Fruit fly (Drosophila melanogaster) whole organism, embryonic: Measurements from ENCODE around the gene CG16854.

Experiments
- Antp ChIP-seq: fragments of 200-800 bp; sonication (Bioruptor generic); optimal IDR thresholded peaks from 3 replicates; lab custom pipeline; 2016; ENCODE audit warnings: missing biosample characterization, missing genetic modification characterization
- Asciz ChIP-seq: fragments of 200-800 bp; sonication (Bioruptor generic); optimal IDR thresholded peaks from 2 replicates; lab custom pipeline; 2017; ENCODE audit warnings: missing biosample characterization, mild to moderate bottlenecking, missing genetic modification characterization, missing genetic modification reagents
- Atf-2 ChIP-seq: fragments of 200-800 bp; sonication (Bioruptor generic); optimal IDR thresholded peaks from 2 replicates; lab custom pipeline; 2016; ENCODE audit warnings: missing biosample characterization, missing genetic modification characterization
- C15 ChIP-seq: fragments of 200-800 bp; sonication (Bioruptor generic); IDR thresholded peaks from 3 replicates; pipeline ENCODE4 v1.3.6; 2022; ENCODE audit warnings: missing biosample characterization, missing genetic modification characterization
- CG12104 ChIP-seq: fragments of 200-800 bp; sonication (Bioruptor generic); optimal IDR thresholded peaks from 3 replicates; lab custom pipeline; 2016; ENCODE audit warnings: missing biosample characterization, missing genetic modification characterization
- CG12236 ChIP-seq: fragments of 200-800 bp; sonication (Bioruptor generic); optimal IDR thresholded peaks from 2 replicates; lab custom pipeline; 2016; ENCODE audit warnings: missing biosample characterization, missing genetic modification characterization
- CG17328 ChIP-seq: fragments of 200-800 bp; sonication (Bioruptor generic); IDR thresholded peaks from 2 replicates; pipeline ENCODE4 v1.3.6; 2022; ENCODE audit warnings: missing biosample characterization, missing genetic modification characterization
- CG2712 ChIP-seq: fragments of 200-800 bp; optimal IDR thresholded peaks from 3 replicates; lab custom pipeline; 2019; ENCODE audit warnings: missing biosample characterization, mild to moderate bottlenecking, missing genetic modification characterization, moderate library complexity
- CG2875 ChIP-seq: fragments of 200-800 bp; sonication (Bioruptor generic); optimal IDR thresholded peaks from 2 replicates; lab custom pipeline; 2017; ENCODE audit warnings: missing biosample characterization, mild to moderate bottlenecking, missing genetic modification characterization, missing genetic modification reagents
- CG3065 ChIP-seq: fragments of 200-800 bp; sonication (Bioruptor generic); optimal IDR thresholded peaks from 2 replicates; lab custom pipeline; 2016; ENCODE audit warnings: missing biosample characterization, missing genetic modification characterization
- CG31224 ChIP-seq: fragments of 200-800 bp; sonication (Bioruptor generic); IDR thresholded peaks from 2 replicates; pipeline ENCODE4 v1.3.6; 2022; ENCODE audit warnings: missing biosample characterization, missing genetic modification characterization
- CG31388 ChIP-seq: fragments of 200-800 bp; sonication (Bioruptor generic); optimal IDR thresholded peaks from 2 replicates; lab custom pipeline; 2016; ENCODE audit warnings: missing biosample characterization, missing genetic modification characterization
- CG4360 ChIP-seq: fragments of 200-800 bp; sonication (Bioruptor generic); IDR thresholded peaks from 2 replicates; pipeline ENCODE4 v1.3.6; 2022; ENCODE audit warnings: missing biosample characterization, missing genetic modification characterization
- CG6254 ChIP-seq: fragments of 200-800 bp; sonication (Bioruptor generic); optimal IDR thresholded peaks from 3 replicates; lab custom pipeline; 2017; ENCODE audit warnings: mild to moderate bottlenecking, missing biosample characterization, missing genetic modification reagents, missing genetic modification characterization
- CG6683 ChIP-seq: fragments of 200-800 bp; sonication (Bioruptor generic); optimal IDR thresholded peaks from 2 replicates; lab custom pipeline; 2017; ENCODE audit warnings: missing biosample characterization, mild to moderate bottlenecking, missing genetic modification characterization, missing genetic modification reagents
- CG6689 ChIP-seq: fragments of 200-800 bp; sonication (Bioruptor generic); IDR thresholded peaks from 2 replicates; pipeline ENCODE4 v1.3.6; 2022; ENCODE audit warnings: missing biosample characterization, missing genetic modification characterization
- CG7928 ChIP-seq: fragments of 200-800 bp; sonication (Bioruptor generic); optimal IDR thresholded peaks from 2 replicates; lab custom pipeline; 2017; ENCODE audit warnings: missing biosample characterization, mild to moderate bottlenecking, missing genetic modification characterization
- CG8089 ChIP-seq: fragments of 200-800 bp; sonication (Bioruptor generic); optimal IDR thresholded peaks from 3 replicates; lab custom pipeline; 2016; ENCODE audit warnings: missing biosample characterization, missing genetic modification characterization
- CG9727 ChIP-seq: fragments of 200-800 bp; sonication (Bioruptor generic); optimal IDR thresholded peaks from 3 replicates; lab custom pipeline; 2017; ENCODE audit warnings: missing biosample characterization, mild to moderate bottlenecking, missing genetic modification characterization
- Deaf1 ChIP-seq: fragments of 200-800 bp; optimal IDR thresholded peaks from 3 replicates; lab custom pipeline; 2019; ENCODE audit warnings: missing biosample characterization, mild to moderate bottlenecking, missing genetic modification characterization, moderate library complexity
- Dip2 ChIP-seq: fragments of 200-800 bp; sonication (Bioruptor generic); IDR thresholded peaks from 2 replicates; pipeline ENCODE4 v1.3.6; 2022; ENCODE audit warnings: missing biosample characterization, missing genetic modification characterization
- E2f1 ChIP-seq: fragments of 200-800 bp; sonication (Bioruptor generic); IDR thresholded peaks from 2 replicates; pipeline ENCODE4 v1.3.6; 2022; ENCODE audit warnings: missing biosample characterization, missing genetic modification characterization
- GATAe ChIP-seq: fragments of 200-800 bp; sonication (Bioruptor generic); conservative IDR thresholded peaks from 2 replicates; pipeline ENCODE4 v1.3.6; 2022; ENCODE audit warnings: missing biosample characterization, missing genetic modification characterization
- Gug ChIP-seq: fragments of 200-800 bp; sonication (Bioruptor generic); IDR thresholded peaks from 4 replicates; pipeline ENCODE4 v1.3.6; 2022; ENCODE audit warnings: missing biosample characterization, missing genetic modification characterization
- H2.0 ChIP-seq: fragments of 200-800 bp; sonication (Bioruptor generic); IDR thresholded peaks from 2 replicates; pipeline ENCODE4 v1.3.6; 2022; ENCODE audit warnings: missing biosample characterization, missing genetic modification characterization
- HLH3B ChIP-seq: fragments of 200-800 bp; sonication (Bioruptor generic); IDR thresholded peaks from 2 replicates; pipeline ENCODE4 v1.3.6; 2022; ENCODE audit warnings: missing biosample characterization, missing genetic modification characterization
- Hmx ChIP-seq: fragments of 200-800 bp; sonication (Bioruptor generic); optimal IDR thresholded peaks from 2 replicates; lab custom pipeline; 2016; ENCODE audit warnings: missing biosample characterization, missing genetic modification characterization
- Hr3 ChIP-seq: fragments of 200-800 bp; sonication (Bioruptor generic); optimal IDR thresholded peaks from 3 replicates; lab custom pipeline; 2016; ENCODE audit warnings: missing biosample characterization, missing genetic modification characterization
- Hr39 ChIP-seq: fragments of >200 bp; optimal IDR thresholded peaks from 2 replicates; lab custom pipeline; 2017
- Lpt ChIP-seq: fragments of >200 bp; optimal IDR thresholded peaks from 2 replicates; lab custom pipeline; 2018; ENCODE audit warnings: missing biosample characterization, missing genetic modification characterization
- MTF-1 ChIP-seq: fragments of 200-800 bp; sonication (Bioruptor generic); optimal IDR thresholded peaks from 2 replicates; lab custom pipeline; 2018; ENCODE audit warnings: missing biosample characterization, mild to moderate bottlenecking, missing genetic modification characterization, borderline replicate concordance
- Mad ChIP-seq: fragments of 200-800 bp; sonication (Bioruptor generic); optimal IDR thresholded peaks from 2 replicates; lab custom pipeline; 2016; ENCODE audit warnings: missing biosample characterization, missing genetic modification characterization
- NFAT ChIP-seq: fragments of 200-800 bp; sonication (Bioruptor generic); IDR thresholded peaks from 2 replicates; pipeline ENCODE4 v1.3.6; 2022; ENCODE audit warnings: missing biosample characterization, missing genetic modification characterization
- Nf-YA ChIP-seq: fragments of 200-800 bp; sonication (Bioruptor generic); IDR thresholded peaks from 2 replicates; pipeline ENCODE4 v1.3.6; 2022; ENCODE audit warnings: missing biosample characterization, missing genetic modification characterization
- Sox100B ChIP-seq: fragments of 200-800 bp; sonication (Bioruptor generic); optimal IDR thresholded peaks from 3 replicates; lab custom pipeline; 2018; ENCODE audit warnings: missing biosample characterization, mild to moderate bottlenecking, missing genetic modification characterization
- abd-A ChIP-seq: fragments of 200-800 bp; sonication (Bioruptor generic); optimal IDR thresholded peaks from 3 replicates; lab custom pipeline; 2019; ENCODE audit warnings: missing biosample characterization, mild to moderate bottlenecking, missing genetic modification characterization, moderate library complexity
- bowl ChIP-seq: fragments of 200-800 bp; sonication (Bioruptor generic); IDR thresholded peaks from 2 replicates; pipeline ENCODE4 v1.3.6; 2022; ENCODE audit warnings: missing biosample characterization, missing genetic modification characterization
- cwo ChIP-seq: fragments of 200-800 bp; sonication (Bioruptor generic); optimal IDR thresholded peaks from 3 replicates; lab custom pipeline; 2017; ENCODE audit warnings: missing biosample characterization, missing genetic modification characterization, mild to moderate bottlenecking, moderate library complexity, missing genetic modification reagents
- dan ChIP-seq: fragments of 200-800 bp; sonication (Bioruptor generic); IDR thresholded peaks from 2 replicates; pipeline ENCODE4 v1.3.6; 2022; ENCODE audit warnings: missing biosample characterization, missing genetic modification characterization
- dati ChIP-seq: fragments of 200-800 bp; sonication (Bioruptor generic); IDR thresholded peaks from 2 replicates; pipeline ENCODE4 v1.3.6; 2022; ENCODE audit warnings: missing biosample characterization, missing genetic modification characterization
- disco-r ChIP-seq: fragments of 200-800 bp; sonication (Bioruptor generic); optimal IDR thresholded peaks from 2 replicates; lab custom pipeline; 2016; ENCODE audit warnings: missing biosample characterization, missing genetic modification characterization
- dysf ChIP-seq: fragments of 200-800 bp; sonication (Bioruptor generic); IDR thresholded peaks from 3 replicates; pipeline ENCODE4 v1.3.6; 2022; ENCODE audit warnings: missing biosample characterization, missing genetic modification characterization
- emc ChIP-seq: fragments of 200-800 bp; sonication (Bioruptor generic); optimal IDR thresholded peaks from 2 replicates; lab custom pipeline; 2016; ENCODE audit warnings: missing biosample characterization, missing genetic modification characterization
- ind ChIP-seq: fragments of 200-800 bp; sonication (Bioruptor generic); optimal IDR thresholded peaks from 3 replicates; lab custom pipeline; 2016; ENCODE audit warnings: missing biosample characterization, missing genetic modification characterization
- lilli ChIP-seq: fragments of 200-800 bp; sonication (Bioruptor generic); optimal IDR thresholded peaks from 3 replicates; lab custom pipeline; 2016; ENCODE audit warnings: missing biosample characterization, missing genetic modification characterization
- maf-S ChIP-seq: fragments of 200-800 bp; sonication (Bioruptor generic); optimal IDR thresholded peaks from 2 replicates; lab custom pipeline; 2016; ENCODE audit warnings: missing biosample characterization, missing genetic modification characterization
- nerfin-1 ChIP-seq: fragments of 200-800 bp; sonication (Bioruptor generic); optimal IDR thresholded peaks from 3 replicates; lab custom pipeline; 2019; ENCODE audit warnings: missing biosample characterization, mild to moderate bottlenecking, missing genetic modification characterization, moderate library complexity
- odd ChIP-seq: fragments of 200-800 bp; sonication (Bioruptor generic); optimal IDR thresholded peaks from 2 replicates; lab custom pipeline; 2017; ENCODE audit warnings: missing biosample characterization, mild to moderate bottlenecking, missing genetic modification characterization
- org-1 ChIP-seq: fragments of 200-800 bp; sonication (Bioruptor generic); optimal IDR thresholded peaks from 2 replicates; lab custom pipeline; 2017; ENCODE audit warnings: missing biosample characterization, missing genetic modification characterization
- sug ChIP-seq: fragments of 200-800 bp; optimal IDR thresholded peaks from 2 replicates; lab custom pipeline; 2019; ENCODE audit warnings: missing biosample characterization, mild to moderate bottlenecking, missing genetic modification characterization, moderate library complexity
- trh ChIP-seq: fragments of 200-800 bp; sonication (Bioruptor generic); optimal IDR thresholded peaks from 2 replicates; lab custom pipeline; 2016; ENCODE audit warnings: missing biosample characterization, missing genetic modification characterization
- ttk ChIP-seq: fragments of 200-800 bp; sonication (Bioruptor generic); IDR thresholded peaks from 2 replicates; pipeline ENCODE4 v2.1.2; 2022; ENCODE audit warnings: missing biosample characterization, missing genetic modification characterization
- wor ChIP-seq: fragments of 200-800 bp; sonication (Bioruptor generic); IDR thresholded peaks from 2 replicates; pipeline ENCODE4 v1.3.6; 2022; ENCODE audit warnings: missing biosample characterization, missing genetic modification characterization

The CG16854 gene

dm6 chr2L:11113011-11113528, 26.5 kb downstream of the CG16854 start, which contains the start of gene Idua (continued):
- peak; percentile 52 for TF ChIP-seq Hr3 (GFP tag; lab: Kevin White, UChicago)
- TF ChIP-seq CG4360 (GFP tag; lab: Robert Waterston, UW): no peak
- no peak for TF ChIP-seq nerfin-1 (tag; lab: Kevin White, UChicago)
- TF ChIP-seq Asciz (GFP tag; lab: Kevin White, UChicago): peak; percentile 70
- TF ChIP-seq Sox100B (GFP tag; lab: Kevin White, UChicago): no peak
- TF ChIP-seq bowl: no peak
- TF ChIP-seq CG17328 (GFP tag; lab: Robert Waterston, UW): no peak
- TF ChIP-seq MTF-1 (GFP tag; lab: Kevin White, UChicago): no peak
- TF ChIP-seq CG7928: no peak
- TF ChIP-seq Lpt (GFP tag; lab: Kevin White, UChicago): no peak
- TF ChIP-seq H2.0 (GFP tag; lab: Robert Waterston, UW): peak; percentile 31; the same call in 1 of the 2 replicates
- TF ChIP-seq dysf (GFP tag; lab: Robert Waterston, UW): peak; percentile 66; the same call in 2 of the 3 replicates
- TF ChIP-seq Atf-2: no peak
- no peak for TF ChIP-seq Mad (GFP tag; lab: Kevin White, UChicago)
- TF ChIP-seq Antp (GFP tag; lab: Kevin White, UChicago): no peak
- no peak for TF ChIP-seq sug
- TF ChIP-seq CG9727 (GFP tag; lab: Kevin White, UChicago): peak; percentile 82
- TF ChIP-seq dan: no peak
- TF ChIP-seq trh: no peak
- peak; percentile 80 for TF ChIP-seq odd (GFP tag; lab: Kevin White, UChicago)
- peak; percentile 53 for TF ChIP-seq CG12104 (GFP tag; lab: Kevin White, UChicago)
- no peak for TF ChIP-seq Dip2
- TF ChIP-seq Gug: peak; percentile 69
- TF ChIP-seq Hmx (GFP tag; lab: Kevin White, UChicago): no peak
- TF ChIP-seq lilli: peak; percentile 69
- TF ChIP-seq CG6689 (GFP tag; lab: Robert Waterston, UW): peak; percentile 74
- TF ChIP-seq CG6683 (GFP tag; lab: Kevin White, UChicago): peak; percentile 76
- 0 out of 2 replicates have a peak, but pooled peaks have one; percentile 12 for TF ChIP-seq NFAT (GFP tag; lab: Robert Waterston, UW)
- TF ChIP-seq Hr39 (lab: Kevin White, UChicago): no peak
- no peak for TF ChIP-seq CG8089 (GFP tag; lab: Kevin White, UChicago)
- TF ChIP-seq CG31388: peak; percentile 12
- peak; percentile 61 for TF ChIP-seq ind
- peak; percentile 30; the same call in 1 of the 2 replicates for TF ChIP-seq ttk (GFP tag; lab: Robert Waterston, UW)
- TF ChIP-seq dati (GFP tag; lab: Robert Waterston, UW): no peak
- TF ChIP-seq CG2875 (GFP tag; lab: Kevin White, UChicago): peak; percentile 50
- TF ChIP-seq CG6254 (GFP tag; lab: Kevin White, UChicago): peak; percentile 70
- TF ChIP-seq HLH3B (GFP tag; lab: Robert Waterston, UW): peak; percentile 60
- TF ChIP-seq CG3065 (GFP tag; lab: Kevin White, UChicago): no peak
- no peak for TF ChIP-seq maf-S
- TF ChIP-seq CG2712 (tag; lab: Kevin White, UChicago): no peak
- TF ChIP-seq emc (GFP tag; lab: Kevin White, UChicago): no peak
- TF ChIP-seq Nf-YA (GFP tag; lab: Robert Waterston, UW): no peak
- no peak for TF ChIP-seq wor (GFP tag; lab: Robert Waterston, UW)
- no peak for TF ChIP-seq abd-A (tag; lab: Kevin White, UChicago)
- TF ChIP-seq org-1 (GFP tag; lab: Kevin White, UChicago): peak; percentile 73
- peak; percentile 39; the same call in 1 of the 2 replicates for TF ChIP-seq E2f1 (GFP tag; lab: Robert Waterston, UW)
- TF ChIP-seq Deaf1 (tag; lab: Kevin White, UChicago): no peak
- TF ChIP-seq GATAe (GFP tag; lab: Robert Waterston, UW): no peak
- TF ChIP-seq C15: no peak
- TF ChIP-seq cwo (GFP tag; lab: Kevin White, UChicago): peak; percentile 82
- no peak for TF ChIP-seq CG12236
- no peak for TF ChIP-seq disco-r
- 0 out of 2 replicates have a peak, but pooled peaks have one; percentile 30 for TF ChIP-seq CG31224 (GFP tag; lab: Robert Waterston, UW)
